Worm (Caenorhabditis elegans) whole organism, young adult: ENCODE results near the gene F25F2.1.
A peak's percentile ranks its signal among the peaks of the same experiment; 100 is the strongest.

Experiments
- B0336.3 ChIP-seq: fragments of 200-800 bp; sonication (Bioruptor generic); IDR thresholded peaks from 2 replicates; pipeline ENCODE4 v1.3.6; 2022; ENCODE audit warnings: missing genetic modification characterization, missing compliant biosample characterization
- F55B11.4 ChIP-seq: sonication (generic microtip); optimal IDR thresholded peaks from 2 replicates; lab custom pipeline; 2016; ENCODE audit warnings: missing compliant biosample characterization, missing genetic modification characterization, borderline replicate concordance; ENCODE audit not compliant: insufficient read depth
- T07F8.4 ChIP-seq: sonication (generic microtip); optimal IDR thresholded peaks from 2 replicates; lab custom pipeline; 2016; ENCODE audit warnings: mild to moderate bottlenecking, missing genetic modification characterization, moderate library complexity, missing compliant biosample characterization
- Y53F4B.3 ChIP-seq: fragments of 200-800 bp; sonication (Bioruptor generic); IDR thresholded peaks from 2 replicates; pipeline ENCODE4 v1.3.6; 2022; ENCODE audit warnings: missing genetic modification reagents, missing genetic modification characterization, missing compliant biosample characterization
- Y56A3A.18 ChIP-seq: fragments of 200-800 bp; sonication (Bioruptor generic); IDR thresholded peaks from 2 replicates; pipeline ENCODE4 v1.3.6; 2022; ENCODE audit warnings: missing genetic modification reagents, missing genetic modification characterization, missing compliant biosample characterization
- Y67H2A.10 ChIP-seq: fragments of 200-800 bp; sonication (Bioruptor generic); conservative IDR thresholded peaks from 2 replicates; pipeline ENCODE4 v1.3.6; 2022; ENCODE audit warnings: missing genetic modification reagents, missing genetic modification characterization, missing compliant biosample characterization
- akir-1 ChIP-seq: fragments of 200-800 bp; sonication (Bioruptor generic); optimal IDR thresholded peaks from 2 replicates; lab custom pipeline; 2018; ENCODE audit warnings: mild to moderate bottlenecking, missing genetic modification characterization, moderate library complexity, missing compliant biosample characterization
- ama-1 ChIP-seq, 3 experiments: fragments of 150-350 bp in 1 of 3; sonication (generic microtip) in 2 of 3; optimal IDR thresholded peaks; 2 replicates each; lab custom pipeline; 2014 to 2018; ENCODE audit warnings: missing biosample characterization in 2 of 3, missing genetic modification characterization in 2 of 3, missing genetic modification reagents in 2 of 3
- aptf-2 ChIP-seq: fragments of 200-800 bp; sonication (Bioruptor generic); conservative IDR thresholded peaks from 2 replicates; pipeline ENCODE4 v1.3.6; 2022; ENCODE audit warnings: missing genetic modification reagents, missing genetic modification characterization, missing compliant biosample characterization
- attf-5 ChIP-seq: fragments of 200-800 bp; sonication (Bioruptor generic); optimal IDR thresholded peaks from 2 replicates; lab custom pipeline; 2018; ENCODE audit warnings: mild to moderate bottlenecking, missing genetic modification characterization, missing compliant biosample characterization
- bed-1 ChIP-seq: fragments of 200-800 bp; sonication (Bioruptor generic); IDR thresholded peaks from 2 replicates; pipeline ENCODE4 v1.3.6; 2022; ENCODE audit warnings: missing genetic modification reagents, missing genetic modification characterization, missing compliant biosample characterization
- cebp-1 ChIP-seq, 2 experiments: fragments of 200-800 bp in 1 of 2; sonication (Bioruptor generic) in 1 of 2; sonication (generic microtip) in 1 of 2; IDR thresholded peaks in 1 of 2; optimal IDR thresholded peaks in 1 of 2; 2 replicates each; pipeline versions ENCODE4 v1.3.6 to Lab custom; 2017 to 2022; ENCODE audit warnings: missing compliant biosample characterization in 2 of 2, missing genetic modification characterization in 2 of 2, mild to moderate bottlenecking in 1 of 2, missing genetic modification reagents in 1 of 2, moderate library complexity in 1 of 2
- cebp-2 ChIP-seq: fragments of 200-800 bp; sonication (Bioruptor generic); IDR thresholded peaks from 2 replicates; pipeline ENCODE4 v1.3.6; 2022; ENCODE audit warnings: missing genetic modification characterization, missing compliant biosample characterization
- ceh-100 ChIP-seq: fragments of 200-800 bp; sonication (Bioruptor generic); IDR thresholded peaks from 2 replicates; pipeline ENCODE4 v1.3.6; 2022; ENCODE audit warnings: missing genetic modification reagents, missing genetic modification characterization, missing compliant biosample characterization
- ceh-27 ChIP-seq: fragments of 200-800 bp; sonication (Bioruptor generic); optimal IDR thresholded peaks from 2 replicates; lab custom pipeline; 2018; ENCODE audit warnings: mild to moderate bottlenecking, missing genetic modification characterization, moderate library complexity, missing compliant biosample characterization
- ceh-79 ChIP-seq: sonication (generic microtip); optimal IDR thresholded peaks from 2 replicates; lab custom pipeline; 2017; ENCODE audit warnings: mild to moderate bottlenecking, missing genetic modification characterization, missing compliant biosample characterization
- ceh-91 ChIP-seq: fragments of 200-800 bp; sonication (Bioruptor generic); IDR thresholded peaks from 2 replicates; pipeline ENCODE4 v1.3.6; 2022; ENCODE audit warnings: missing genetic modification reagents, missing genetic modification characterization, missing compliant biosample characterization
- dpff-1 ChIP-seq: sonication (generic microtip); optimal IDR thresholded peaks from 2 replicates; lab custom pipeline; 2017; ENCODE audit warnings: mild to moderate bottlenecking, missing genetic modification characterization, missing compliant biosample characterization
- dpl-1 ChIP-seq: fragments of 150-350 bp; optimal IDR thresholded peaks from 2 replicates; lab custom pipeline; 2014; ENCODE audit warnings: missing biosample characterization, missing genetic modification reagents, missing genetic modification characterization
- egl-18 ChIP-seq: fragments of 200-800 bp; sonication (Bioruptor generic); IDR thresholded peaks from 2 replicates; pipeline ENCODE4 v1.3.6; 2022; ENCODE audit warnings: missing genetic modification reagents, missing genetic modification characterization, missing compliant biosample characterization
- gei-17 ChIP-seq: fragments of 200-800 bp; sonication (Bioruptor generic); optimal IDR thresholded peaks from 2 replicates; lab custom pipeline; 2018; ENCODE audit warnings: mild to moderate bottlenecking, missing genetic modification characterization, missing compliant biosample characterization
- hlh-26 ChIP-seq: fragments of 200-800 bp; sonication (Bioruptor generic); conservative IDR thresholded peaks from 2 replicates; pipeline ENCODE4 v1.3.6; 2022; ENCODE audit warnings: missing genetic modification reagents, missing genetic modification characterization, missing compliant biosample characterization
- hmg-1.2 ChIP-seq: fragments of 200-800 bp; sonication (Bioruptor generic); IDR thresholded peaks from 2 replicates; pipeline ENCODE4 v1.3.6; 2022; ENCODE audit warnings: missing genetic modification reagents, missing genetic modification characterization, missing compliant biosample characterization
- hmg-20 ChIP-seq: fragments of 200-800 bp; sonication (Bioruptor generic); IDR thresholded peaks from 2 replicates; pipeline ENCODE4 v1.3.6; 2022; ENCODE audit warnings: missing genetic modification reagents, missing genetic modification characterization, missing compliant biosample characterization
- lag-1 ChIP-seq: fragments of 200-800 bp; sonication (Bioruptor generic); IDR thresholded peaks from 2 replicates; pipeline ENCODE4 v1.3.6; 2022; ENCODE audit warnings: missing genetic modification reagents, missing genetic modification characterization, missing compliant biosample characterization
- let-526 ChIP-seq: fragments of 200-800 bp; sonication (Bioruptor generic); IDR thresholded peaks from 2 replicates; pipeline ENCODE4 v1.3.6; 2022; ENCODE audit warnings: missing genetic modification reagents, missing genetic modification characterization, missing compliant biosample characterization
- lin-35 ChIP-seq, 3 experiments: fragments of 150-350 bp in 2 of 3; sonication (generic microtip) in 1 of 3; optimal IDR thresholded peaks; 2 replicates each; lab custom pipeline; 2014 to 2018; ENCODE audit warnings: missing biosample characterization in 3 of 3, missing genetic modification characterization in 3 of 3, missing genetic modification reagents in 3 of 3
- lsl-1 ChIP-seq: fragments of 200-800 bp; sonication (Bioruptor generic); optimal IDR thresholded peaks from 2 replicates; lab custom pipeline; 2018; ENCODE audit warnings: mild to moderate bottlenecking, missing genetic modification characterization, moderate library complexity, missing compliant biosample characterization
- lsy-27 ChIP-seq: sonication (generic microtip); optimal IDR thresholded peaks from 2 replicates; lab custom pipeline; 2017; ENCODE audit warnings: missing genetic modification characterization, mild to moderate bottlenecking, missing compliant biosample characterization, antibody characterized with exemption, missing genotype, borderline replicate concordance; ENCODE audit not compliant: insufficient read depth
- madf-10 ChIP-seq: sonication (generic microtip); optimal IDR thresholded peaks from 2 replicates; lab custom pipeline; 2016; ENCODE audit warnings: mild to moderate bottlenecking, missing genetic modification characterization, missing compliant biosample characterization
- madf-6 ChIP-seq: fragments of 200-800 bp; sonication (Bioruptor generic); IDR thresholded peaks from 2 replicates; pipeline ENCODE4 v1.3.6; 2022; ENCODE audit warnings: missing genetic modification reagents, missing genetic modification characterization, missing compliant biosample characterization
- madf-8 ChIP-seq: fragments of 200-800 bp; sonication (Bioruptor generic); conservative IDR thresholded peaks from 2 replicates; pipeline ENCODE4 v1.3.6; 2022; ENCODE audit warnings: missing genetic modification reagents, missing genetic modification characterization, missing compliant biosample characterization
- mxl-1 ChIP-seq: sonication (generic microtip); optimal IDR thresholded peaks from 2 replicates; lab custom pipeline; 2016; ENCODE audit warnings: missing genetic modification characterization, missing compliant biosample characterization
- nfya-1 ChIP-seq: sonication (generic microtip); optimal IDR thresholded peaks from 2 replicates; lab custom pipeline; 2017; ENCODE audit warnings: antibody characterized with exemption, missing compliant biosample characterization, missing genetic modification characterization, borderline replicate concordance; ENCODE audit not compliant: insufficient read depth
- nfya-2 ChIP-seq: fragments of 200-800 bp; sonication (Bioruptor generic); IDR thresholded peaks from 2 replicates; pipeline ENCODE4 v1.3.6; 2022; ENCODE audit warnings: missing genetic modification reagents, missing genetic modification characterization, missing compliant biosample characterization
- nhr-90 ChIP-seq: sonication (generic microtip); optimal IDR thresholded peaks from 2 replicates; lab custom pipeline; 2016; ENCODE audit warnings: missing genotype, mild to moderate bottlenecking, missing genetic modification characterization, missing compliant biosample characterization
- pbrm-1 ChIP-seq: fragments of 200-800 bp; sonication (Bioruptor generic); IDR thresholded peaks from 2 replicates; pipeline ENCODE4 v1.3.6; 2022; ENCODE audit warnings: missing genetic modification reagents, missing genetic modification characterization, missing compliant biosample characterization
- rcor-1 ChIP-seq: fragments of 200-800 bp; sonication (Bioruptor generic); IDR thresholded peaks from 2 replicates; pipeline ENCODE4 v1.3.6; 2022; ENCODE audit warnings: missing genetic modification reagents, missing genetic modification characterization, missing compliant biosample characterization
- sdz-38 ChIP-seq: sonication (generic microtip); optimal IDR thresholded peaks from 2 replicates; lab custom pipeline; 2016; ENCODE audit warnings: missing genotype, missing genetic modification characterization, missing compliant biosample characterization
- snpc-4 ChIP-seq, 5 experiments: fragments of 150-350 bp in 1 of 5; sonication (generic microtip) in 4 of 5; optimal IDR thresholded peaks; 2 replicates each; lab custom pipeline; 2014 to 2018; ENCODE audit warnings: missing genetic modification characterization in 5 of 5, missing biosample characterization in 3 of 5, antibody characterized with exemption in 2 of 5, mild to moderate bottlenecking in 2 of 5, missing compliant biosample characterization in 2 of 5, missing genotype in 2 of 5, moderate library complexity in 2 of 5, missing genetic modification reagents in 1 of 5
- somi-1 ChIP-seq: fragments of 200-800 bp; sonication (Bioruptor generic); optimal IDR thresholded peaks from 2 replicates; lab custom pipeline; 2018; ENCODE audit warnings: mild to moderate bottlenecking, missing genetic modification characterization, missing compliant biosample characterization
- sptf-2 ChIP-seq: fragments of 200-800 bp; sonication (Bioruptor generic); optimal IDR thresholded peaks from 2 replicates; lab custom pipeline; 2018; ENCODE audit warnings: mild to moderate bottlenecking, missing genetic modification characterization, missing compliant biosample characterization
- tbp1 ChIP-seq: fragments of 200-800 bp; sonication (Bioruptor generic); optimal IDR thresholded peaks from 2 replicates; lab custom pipeline; 2018; ENCODE audit warnings: mild to moderate bottlenecking, missing genetic modification characterization, missing compliant biosample characterization

Gene F25F2.1

ce11 chrIII:4491164-4492144 lies 17.2 kb upstream of the F25F2.1 start (continued):
- TF ChIP-seq hmg-1.2 (GFP tag; lab: Robert Waterston, UW) (peak; percentile 53), ceh-100 (GFP tag; lab: Robert Waterston, UW) (no peak; the same call in none of the 2 replicates), madf-6 (GFP tag; lab: Robert Waterston, UW) (peak; percentile 76), B0336.3 (GFP tag; lab: Robert Waterston, UW) (peak; percentile 95), madf-8 (GFP tag; lab: Robert Waterston, UW) (no peak; the same call in 1 of the 2 replicates), nhr-90 (tag; lab: Kevin White, UChicago) (no peak), hlh-26 (GFP tag; lab: Robert Waterston, UW) (no peak), cebp-2 (GFP tag; lab: Robert Waterston, UW) (peak; percentile 9; the same call in 1 of the 2 replicates), sdz-38 (no peak), bed-1 (no peak), dpff-1 (tag; lab: Kevin White, UChicago) (peak; percentile 94), nfya-2 (GFP tag; lab: Robert Waterston, UW) (no peak), gei-17 (GFP tag; lab: Kevin White, UChicago) (peak; percentile 17), nfya-1 (tag; lab: Kevin White, UChicago) (no peak), Y53F4B.3 (GFP tag; lab: Robert Waterston, UW) (peak; percentile 4; the same call in 1 of the 2 replicates), akir-1 (GFP tag; lab: Kevin White, UChicago) (no peak), F55B11.4 (tag; lab: Kevin White, UChicago) (no peak), pbrm-1 (GFP tag; lab: Robert Waterston, UW) (no peak), tbp1 (GFP tag; lab: Kevin White, UChicago) (peak; percentile 43), Y67H2A.10 (GFP tag; lab: Robert Waterston, UW) (no peak), lsl-1 (GFP tag; lab: Kevin White, UChicago) (peak; percentile 51), lin-35 (GFP tag; optimal IDR thresholded peaks at IDR 0.05; lab: Kevin White, UChicago) (peak; percentile 17 to 37 (median 25)), mxl-1 (tag; lab: Kevin White, UChicago) (no peak), let-526 (GFP tag; lab: Robert Waterston, UW) (peak; percentile 52), aptf-2 (GFP tag; lab: Robert Waterston, UW) (0 out of 2 replicates have a peak, but pooled peaks have one; percentile 41), ceh-91 (GFP tag; lab: Robert Waterston, UW) (peak; percentile 57), sptf-2 (GFP tag; lab: Kevin White, UChicago) (no peak), rcor-1 (peak; percentile 42; the same call in 1 of the 2 replicates), Y56A3A.18 (GFP tag; lab: Robert Waterston, UW) (peak; percentile 75), dpl-1 (GFP tag; lab: Kevin White, UChicago) (peak; percentile 54), lsy-27 (tag; lab: Kevin White, UChicago) (no peak), lag-1 (GFP tag; lab: Robert Waterston, UW) (no peak), egl-18 (GFP tag; lab: Robert Waterston, UW) (no peak), ama-1 (optimal IDR thresholded peaks at IDR 0.05; lab: Kevin White, UChicago) (peak; percentile 17), ama-1 (GFP tag; optimal IDR thresholded peaks at IDR 0.05; lab: Kevin White, UChicago) (peak; percentile 18 to 39), madf-10 (tag; lab: Kevin White, UChicago) (peak; percentile 28), somi-1 (GFP tag; lab: Kevin White, UChicago) (no peak), hmg-20 (GFP tag; lab: Robert Waterston, UW) (peak; percentile 48; the same call in 1 of the 2 replicates), snpc-4 (GFP tag; optimal IDR thresholded peaks at IDR 0.05; lab: Kevin White, UChicago) (no peak), snpc-4 (tag; optimal IDR thresholded peaks at IDR 0.05; lab: Kevin White, UChicago) (peak in 2 of 4 experiments; percentile 45 to 49), T07F8.4 (no peak), ceh-27 (no peak), ceh-79 (tag; lab: Kevin White, UChicago) (peak; percentile 52), attf-5 (GFP tag; lab: Kevin White, UChicago) (no peak), cebp-1 (GFP tag; IDR thresholded peaks at IDR 0.05; lab: Robert Waterston, UW) (no peak), cebp-1 (tag; optimal IDR thresholded peaks at IDR 0.05; lab: Kevin White, UChicago) (peak; percentile 73)
